Worm (Caenorhabditis elegans) whole organism, early embryonic: Measurements from ENCODE around the gene nas-33.

Source experiments
- B0310.2 ChIP-seq: sonication (generic microtip); optimal IDR thresholded peaks from 2 replicates; lab custom pipeline; 2016; ENCODE audit warnings: mild to moderate bottlenecking, missing genetic modification characterization, missing compliant biosample characterization
- F13C5.2 ChIP-seq: sonication (generic microtip); optimal IDR thresholded peaks from 2 replicates; lab custom pipeline; 2017; ENCODE audit warnings: mild to moderate bottlenecking, missing genetic modification characterization, inconsistent platforms, missing compliant biosample characterization
- aly-1 ChIP-seq: sonication (generic microtip); optimal IDR thresholded peaks from 2 replicates; lab custom pipeline; 2016; ENCODE audit warnings: missing genetic modification characterization, missing compliant biosample characterization
- ama-1 ChIP-seq: fragments of 150-350 bp; optimal IDR thresholded peaks from 2 replicates; lab custom pipeline; 2014
- ceh-13 ChIP-seq: fragments of 200-800 bp; sonication (Bioruptor generic); optimal IDR thresholded peaks from 2 replicates; lab custom pipeline; 2018; ENCODE audit warnings: mild to moderate bottlenecking, missing genetic modification characterization, missing compliant biosample characterization
- ceh-36 ChIP-seq: sonication (generic microtip); optimal IDR thresholded peaks from 2 replicates; lab custom pipeline; 2016; ENCODE audit warnings: missing genetic modification characterization, inconsistent platforms, missing compliant biosample characterization
- ets-7 ChIP-seq: sonication (generic microtip); optimal IDR thresholded peaks from 2 replicates; lab custom pipeline; 2016; ENCODE audit warnings: missing genotype, missing genetic modification characterization, missing compliant biosample characterization
- flt-1 ChIP-seq: fragments of 200-800 bp; sonication (Bioruptor generic); IDR thresholded peaks from 2 replicates; pipeline ENCODE4 v1.3.6; 2022; ENCODE audit warnings: missing genetic modification characterization, missing compliant biosample characterization
- hmbx-1 ChIP-seq: sonication (generic microtip); optimal IDR thresholded peaks from 2 replicates; lab custom pipeline; 2016; ENCODE audit warnings: mild to moderate bottlenecking, missing genetic modification characterization, missing compliant biosample characterization
- hmg-4 ChIP-seq: fragments of 200-800 bp; sonication (Bioruptor generic); optimal IDR thresholded peaks from 2 replicates; lab custom pipeline; 2018; ENCODE audit warnings: mild to moderate bottlenecking, missing genetic modification characterization, missing compliant biosample characterization
- hnd-1 ChIP-seq: sonication (generic microtip); optimal IDR thresholded peaks from 2 replicates; lab custom pipeline; 2016; ENCODE audit warnings: missing genetic modification characterization, missing compliant biosample characterization
- pes-1 ChIP-seq: fragments of 200-800 bp; sonication (Bioruptor generic); IDR thresholded peaks from 2 replicates; pipeline ENCODE4 v1.3.6; 2022; ENCODE audit warnings: missing genetic modification reagents, missing genetic modification characterization, missing compliant biosample characterization
- scrt-1 ChIP-seq: fragments of 200-800 bp; sonication (Bioruptor generic); IDR thresholded peaks from 2 replicates; pipeline ENCODE4 v1.3.6; 2022; ENCODE audit warnings: missing genetic modification characterization, missing compliant biosample characterization
- sea-1 ChIP-seq: fragments of 200-800 bp; sonication (Bioruptor generic); conservative IDR thresholded peaks from 2 replicates; pipeline ENCODE4 v1.3.6; 2022; ENCODE audit warnings: missing genetic modification characterization, missing compliant biosample characterization
- tbx-11 ChIP-seq: fragments of 200-800 bp; sonication (Bioruptor generic); IDR thresholded peaks from 2 replicates; pipeline ENCODE4 v1.3.6; 2022; ENCODE audit warnings: missing genetic modification characterization, missing compliant biosample characterization
- tbx-37 ChIP-seq: fragments of 200-800 bp; sonication (Bioruptor generic); conservative IDR thresholded peaks from 2 replicates; pipeline ENCODE4 v1.3.6; 2022; ENCODE audit warnings: missing genetic modification reagents, missing genetic modification characterization, missing compliant biosample characterization
- tra-4 ChIP-seq: sonication (generic microtip); optimal IDR thresholded peaks from 2 replicates; lab custom pipeline; 2017; ENCODE audit warnings: missing genetic modification characterization, missing compliant biosample characterization

Gene nas-33

ce11 chrX:6456567-6456966, 1.5 kb upstream of the nas-33 start, which contains the start of gene pept-1:
Gene pept-1, plus strand, starts transcription at chrX:6456872.
- TF ChIP-seq B0310.2 (tag; lab: Kevin White, UChicago) (no peak), ets-7 (tag; lab: Kevin White, UChicago) (no peak), pes-1 (GFP tag; lab: Robert Waterston, UW) (no peak), hnd-1 (tag; lab: Kevin White, UChicago) (no peak), scrt-1 (GFP tag; lab: Robert Waterston, UW) (no peak), tbx-11 (GFP tag; lab: Robert Waterston, UW) (no peak), tra-4 (no peak), ceh-13 (GFP tag; lab: Kevin White, UChicago) (no peak), flt-1 (GFP tag; lab: Robert Waterston, UW) (no peak), sea-1 (no peak), aly-1 (tag; lab: Kevin White, UChicago) (no peak), hmbx-1 (tag; lab: Kevin White, UChicago) (no peak), ama-1 (lab: Kevin White, UChicago) (no peak), tbx-37 (GFP tag; lab: Robert Waterston, UW) (no peak), F13C5.2 (tag; lab: Kevin White, UChicago) (no peak), hmg-4 (GFP tag; lab: Kevin White, UChicago) (no peak), ceh-36 (no peak)

- TF ChIP-seq aly-1 (tag; lab: Kevin White, UChicago) (no peak), F13C5.2 (tag; lab: Kevin White, UChicago) (no peak), hnd-1 (tag; lab: Kevin White, UChicago) (no peak), B0310.2 (tag; lab: Kevin White, UChicago) (no peak), flt-1 (GFP tag; lab: Robert Waterston, UW) (no peak), hmg-4 (GFP tag; lab: Kevin White, UChicago) (no peak), pes-1 (GFP tag; lab: Robert Waterston, UW) (no peak), ceh-36 (no peak), scrt-1 (GFP tag; lab: Robert Waterston, UW) (no peak), ama-1 (lab: Kevin White, UChicago) (no peak), sea-1 (no peak), tbx-37 (GFP tag; lab: Robert Waterston, UW) (no peak), tbx-11 (GFP tag; lab: Robert Waterston, UW) (no peak), tra-4 (no peak), ets-7 (tag; lab: Kevin White, UChicago) (no peak), ceh-13 (GFP tag; lab: Kevin White, UChicago) (no peak), hmbx-1 (tag; lab: Kevin White, UChicago) (no peak)
Measured at ce11 chrX:6450839-6451491, 4.1 kb downstream of the nas-33 start, which contains the start of the genes grl-6 and K10C2.6. Gene grl-6, minus strand, starts transcription at chrX:6450939. Gene K10C2.6, plus strand, starts transcription at chrX:6451441.

- TF ChIP-seq sea-1, result no peak
- TF ChIP-seq ama-1 (lab: Kevin White, UChicago), result no peak
Measured at ce11 chrX:6448866-6449400, 6.1 kb downstream of the nas-33 start, which contains the start of gene fah-1. Gene fah-1, minus strand, starts transcription at chrX:6448916.

DNA sequence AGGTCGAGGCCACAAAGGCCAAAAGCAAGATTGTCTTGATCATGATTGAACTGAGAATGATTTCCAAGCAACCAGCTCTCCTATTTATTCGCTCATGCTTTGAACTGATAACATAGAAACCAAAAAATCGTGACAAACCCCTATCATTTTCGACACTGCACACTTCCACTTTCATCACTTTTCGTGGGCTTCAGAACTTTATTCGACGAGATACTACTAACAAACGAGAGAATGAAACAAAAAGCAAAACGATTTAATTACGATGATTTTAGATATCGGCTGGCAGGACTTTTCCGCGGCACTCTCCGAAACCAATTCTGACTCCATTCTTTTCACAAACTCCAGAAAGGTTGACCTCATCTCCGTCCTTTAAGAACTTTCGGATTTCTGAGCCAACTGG, 8.5 kb downstream of the nas-33 start, which contains the start of gene asp-14:
Gene asp-14, minus strand, starts transcription at position 101 of the 400 bp plus-strand sequence.
- no peak for TF ChIP-seq sea-1
- no peak for TF ChIP-seq hnd-1 (tag; lab: Kevin White, UChicago)
- no peak for TF ChIP-seq ceh-36
- no peak for TF ChIP-seq B0310.2 (tag; lab: Kevin White, UChicago)
- no peak for TF ChIP-seq hmbx-1 (tag; lab: Kevin White, UChicago)
- no peak for TF ChIP-seq F13C5.2 (tag; lab: Kevin White, UChicago)
- no peak for TF ChIP-seq flt-1 (GFP tag; lab: Robert Waterston, UW)

DNA sequence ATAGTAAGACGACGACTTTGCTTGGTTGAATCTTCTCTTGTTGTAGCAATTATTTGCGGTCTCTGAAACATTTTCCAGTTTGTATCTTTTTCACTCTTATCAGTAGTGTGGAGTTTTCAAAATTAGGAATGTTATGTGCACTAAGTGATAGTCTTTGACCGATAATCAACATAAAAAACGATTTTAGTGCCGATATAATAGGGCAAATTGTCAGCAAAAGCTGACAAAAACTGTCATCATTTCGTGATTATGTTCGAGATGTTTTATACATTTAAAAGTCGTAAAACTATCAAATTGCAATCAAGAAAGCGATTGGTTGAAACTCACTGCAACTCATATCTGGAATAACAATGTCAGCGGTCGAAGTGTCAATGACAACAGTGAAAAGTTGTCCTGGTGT, 9.8 kb downstream of the nas-33 start:
- TF ChIP-seq ets-7 (tag; lab: Kevin White, UChicago), result no peak
- TF ChIP-seq hmbx-1 (tag; lab: Kevin White, UChicago), result no peak
- TF ChIP-seq sea-1, result no peak
- TF ChIP-seq tbx-37 (GFP tag; lab: Robert Waterston, UW), result no peak
- TF ChIP-seq B0310.2 (tag; lab: Kevin White, UChicago), result no peak
- TF ChIP-seq flt-1 (GFP tag; lab: Robert Waterston, UW), result no peak
- no peak for TF ChIP-seq scrt-1 (GFP tag; lab: Robert Waterston, UW)
- TF ChIP-seq tbx-11 (GFP tag; lab: Robert Waterston, UW), result no peak
- no peak for TF ChIP-seq pes-1 (GFP tag; lab: Robert Waterston, UW)
- no peak for TF ChIP-seq hmg-4 (GFP tag; lab: Kevin White, UChicago)
- no peak for TF ChIP-seq aly-1 (tag; lab: Kevin White, UChicago)
- no peak for TF ChIP-seq hnd-1 (tag; lab: Kevin White, UChicago)
- TF ChIP-seq ceh-36, result no peak
- no peak for TF ChIP-seq ama-1 (lab: Kevin White, UChicago)

DNA sequence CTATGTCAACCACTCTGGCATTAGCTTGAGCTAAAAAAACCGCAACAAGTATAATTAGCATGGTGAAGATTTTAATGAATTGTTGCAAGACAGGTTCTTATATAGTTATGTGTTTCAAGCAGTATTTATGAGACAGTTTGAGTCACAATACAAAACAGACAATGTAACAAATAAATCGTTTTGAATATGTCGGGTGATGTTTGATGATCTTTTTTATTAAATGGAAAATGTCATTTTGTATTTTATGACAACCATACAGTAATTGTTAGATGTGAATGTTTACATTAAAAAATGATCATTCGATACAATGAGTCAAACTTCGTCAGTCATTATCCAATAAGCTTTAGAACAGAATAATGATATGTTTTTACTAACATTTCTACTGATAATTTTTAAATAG, 11.7 kb downstream of the nas-33 start, which contains the start of gene K10C2.7:
Gene K10C2.7, minus strand, starts transcription at position 101 of the 400 bp plus-strand sequence.
- TF ChIP-seq ets-7 (tag; lab: Kevin White, UChicago), result no peak
- no peak for TF ChIP-seq B0310.2 (tag; lab: Kevin White, UChicago)
- TF ChIP-seq sea-1, result no peak
- no peak for TF ChIP-seq ceh-13 (GFP tag; lab: Kevin White, UChicago)
- TF ChIP-seq hnd-1 (tag; lab: Kevin White, UChicago), result no peak
- TF ChIP-seq F13C5.2 (tag; lab: Kevin White, UChicago), result no peak
- no peak for TF ChIP-seq tbx-11 (GFP tag; lab: Robert Waterston, UW)
- no peak for TF ChIP-seq hmbx-1 (tag; lab: Kevin White, UChicago)
- TF ChIP-seq scrt-1 (GFP tag; lab: Robert Waterston, UW), result no peak

- TF ChIP-seq tra-4, result no peak
- no peak for TF ChIP-seq hmg-4 (GFP tag; lab: Kevin White, UChicago)
- no peak for TF ChIP-seq flt-1 (GFP tag; lab: Robert Waterston, UW)
- no peak for TF ChIP-seq scrt-1 (GFP tag; lab: Robert Waterston, UW)
- TF ChIP-seq hmbx-1 (tag; lab: Kevin White, UChicago), result no peak
- no peak for TF ChIP-seq B0310.2 (tag; lab: Kevin White, UChicago)
- no peak for TF ChIP-seq ceh-13 (GFP tag; lab: Kevin White, UChicago)
- TF ChIP-seq tbx-11 (GFP tag; lab: Robert Waterston, UW), result no peak
- no peak for TF ChIP-seq tbx-37 (GFP tag; lab: Robert Waterston, UW)
- TF ChIP-seq ets-7 (tag; lab: Kevin White, UChicago), result no peak
Measured at ce11 chrX:6440464-6440863, 14.6 kb downstream of the nas-33 start, which contains the start of gene K10C2.14. Gene K10C2.14, minus strand, starts transcription at chrX:6440564.
